Fruit fly (Drosophila melanogaster): ENCODE results near the gene CG9117.

DNA sequence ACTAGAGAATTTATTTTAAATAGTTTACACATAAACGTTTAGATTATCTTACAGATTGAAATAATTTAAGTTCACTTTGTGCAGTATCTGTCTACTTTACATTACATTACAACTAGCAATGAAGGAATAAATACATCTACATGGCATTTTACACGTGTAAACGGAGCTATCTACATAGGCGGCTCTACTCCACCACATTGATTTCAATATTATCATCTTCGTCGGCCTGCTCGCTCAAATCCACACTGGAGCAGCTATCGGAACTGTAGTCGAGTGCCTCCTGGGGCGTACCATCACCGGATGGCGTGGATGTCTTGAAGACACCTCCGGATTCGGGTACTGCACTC is 24.7 kb downstream of the CG9117 start:
- no peak for TF ChIP-seq CG14711 (tag; optimal IDR thresholded peaks at IDR 0.05)
- no peak for TF ChIP-seq CG1620 (GFP tag; optimal IDR thresholded peaks at IDR 0.05)
- no peak for TF ChIP-seq toe (GFP tag; optimal IDR thresholded peaks at IDR 0.05)
- TF ChIP-seq CG7101 (tag; optimal IDR thresholded peaks at IDR 0.05), result no peak
- no peak for TF ChIP-seq CG7045 (GFP tag; optimal IDR thresholded peaks at IDR 0.05)
- no peak for TF ChIP-seq Hr96 (GFP tag; optimal IDR thresholded peaks at IDR 0.05)
- TF ChIP-seq CG11617 (GFP tag; optimal IDR thresholded peaks at IDR 0.05), result no peak
- TF ChIP-seq CG5204 (GFP tag; optimal IDR thresholded peaks at IDR 0.05), result no peak
- TF ChIP-seq bab1 (GFP tag; optimal IDR thresholded peaks at IDR 0.05), result no peak

All from whole organism, adult.